Worm (Caenorhabditis elegans): ENCODE data around the gene str-41.
A peak's percentile ranks its signal among the peaks of the same experiment; 100 is the strongest.

str-41 gene

DNA sequence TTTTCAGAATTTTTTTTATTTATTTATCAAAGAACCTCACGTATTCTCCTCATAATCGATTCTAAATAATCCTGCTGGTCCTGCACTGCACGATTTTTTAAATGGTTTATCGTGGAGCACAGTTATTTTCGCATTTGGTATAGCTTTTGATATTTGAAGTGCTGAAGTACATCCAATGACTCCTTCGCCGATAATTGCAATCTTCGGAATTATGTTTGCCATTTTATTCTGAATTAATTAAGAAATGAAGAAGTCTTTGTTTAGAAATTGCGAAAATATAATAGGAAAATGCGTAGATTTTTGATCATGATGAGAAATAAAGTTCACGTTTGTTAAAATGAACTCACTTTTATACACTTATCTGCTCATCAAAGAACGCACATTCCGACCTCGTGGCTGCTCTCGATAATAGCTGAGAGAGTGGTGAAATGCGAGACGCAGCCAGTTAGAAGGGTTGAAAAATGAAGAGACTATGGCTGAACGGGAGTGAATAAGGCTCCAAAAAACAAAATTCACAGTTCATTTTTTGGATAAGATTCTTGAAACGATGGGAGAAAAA, 23.1 kb downstream of the str-41 start (continued):
- no peak for TF ChIP-seq zip-4 (GFP tag; optimal IDR thresholded peaks at IDR 0.05)
- TF ChIP-seq lin-15B (tag; optimal IDR thresholded peaks at IDR 0.05) = no peak
- TF ChIP-seq sup-37 (GFP tag; optimal IDR thresholded peaks at IDR 0.05) = peak; percentile 31
- no peak for TF ChIP-seq nhr-28 (tag; optimal IDR thresholded peaks at IDR 0.05)
- no peak for TF ChIP-seq nhr-11 (tag; optimal IDR thresholded peaks at IDR 0.05)
- no peak for TF ChIP-seq zag-1 (tag; optimal IDR thresholded peaks at IDR 0.05)
- peak; percentile 60 for TF ChIP-seq mep-1 (tag; optimal IDR thresholded peaks at IDR 0.05)
- no peak for TF ChIP-seq nhr-237 (tag; optimal IDR thresholded peaks at IDR 0.05)
- peak; percentile 47 for TF ChIP-seq dsc-1 (tag; optimal IDR thresholded peaks at IDR 0.05)
- TF ChIP-seq nhr-20 (tag; optimal IDR thresholded peaks at IDR 0.05) = peak; percentile 78
- peak; percentile 29 for TF ChIP-seq pax-3 (tag; optimal IDR thresholded peaks at IDR 0.05)
- no peak for TF ChIP-seq vab-15 (tag; optimal IDR thresholded peaks at IDR 0.05)
- TF ChIP-seq irx-1 (tag; optimal IDR thresholded peaks at IDR 0.05) = no peak
- TF ChIP-seq unc-98 (GFP tag; IDR thresholded peaks at IDR 0.05) = no peak
- TF ChIP-seq mdl-1 (tag; optimal IDR thresholded peaks at IDR 0.05) = peak in 1 of 2 experiments; percentile 89
- peak in 2 of 3 experiments; percentile 37 to 45 for TF ChIP-seq dpl-1 (GFP tag; optimal IDR thresholded peaks at IDR 0.05)
- peak; percentile 34 for TF ChIP-seq unc-130 (tag; optimal IDR thresholded peaks at IDR 0.05)
- no peak for TF ChIP-seq unc-62 (GFP tag; optimal IDR thresholded peaks at IDR 0.05)
- TF ChIP-seq lsy-2 (tag; optimal IDR thresholded peaks at IDR 0.05) = peak; percentile 55 to 58
- peak; percentile 21 for TF ChIP-seq snpc-4 (tag; optimal IDR thresholded peaks at IDR 0.05)
- peak; percentile 69 for TF ChIP-seq tbx-2 (tag; optimal IDR thresholded peaks at IDR 0.05)
- peak in 1 of 6 experiments; percentile 4 for TF ChIP-seq elt-3 (tag; optimal IDR thresholded peaks at IDR 0.05)
- TF ChIP-seq ceh-63 (GFP tag; optimal IDR thresholded peaks at IDR 0.05) = no peak
- peak; percentile 56 for TF ChIP-seq rnt-1 (tag; optimal IDR thresholded peaks at IDR 0.05)
- peak; percentile 32 for TF ChIP-seq xbp-1 (tag; optimal IDR thresholded peaks at IDR 0.05)
- peak; percentile 88 for TF ChIP-seq lin-14 (GFP tag; optimal IDR thresholded peaks at IDR 0.05)
- TF ChIP-seq lin-35 (GFP tag; optimal IDR thresholded peaks at IDR 0.05) = peak; percentile 49 to 72
- peak; percentile 55 for TF ChIP-seq nhr-47 (tag; optimal IDR thresholded peaks at IDR 0.05)
- TF ChIP-seq hlh-17 (GFP tag; optimal IDR thresholded peaks at IDR 0.05; ENCODE audit: borderline replicate concordance) = no peak
- peak; percentile 1 for TF ChIP-seq lin-39 (tag; optimal IDR thresholded peaks at IDR 0.05)
- no peak for TF ChIP-seq nhr-85 (tag)
- TF ChIP-seq ztf-4 (tag; optimal IDR thresholded peaks at IDR 0.05) = no peak
- no peak for TF ChIP-seq C34B4.2 (tag; optimal IDR thresholded peaks at IDR 0.05)
- TF ChIP-seq pag-3 (tag; optimal IDR thresholded peaks at IDR 0.05; ENCODE audit: borderline replicate concordance, insufficient read depth) = no peak
- TF ChIP-seq nhr-19 (GFP tag; conservative IDR thresholded peaks at IDR 0.05) = peak; percentile 98
- TF ChIP-seq ceh-8 (GFP tag; optimal IDR thresholded peaks at IDR 0.05) = no peak
- peak; percentile 79 for TF ChIP-seq snu-23 (GFP tag; optimal IDR thresholded peaks at IDR 0.05)
- no peak for TF ChIP-seq Y116A8C.19 (tag; optimal IDR thresholded peaks at IDR 0.05; ENCODE audit: borderline replicate concordance)
- TF ChIP-seq nhr-76 (tag; optimal IDR thresholded peaks at IDR 0.05) = no peak
- no peak for TF ChIP-seq egl-13 (tag; optimal IDR thresholded peaks at IDR 0.05)
- TF ChIP-seq ceh-88 (GFP tag; IDR thresholded peaks at IDR 0.05) = no peak
- TF ChIP-seq jun-1 (tag; optimal IDR thresholded peaks at IDR 0.05) = no peak
- peak; percentile 92 for TF ChIP-seq nhr-71 (tag; optimal IDR thresholded peaks at IDR 0.05)
- peak; percentile 63 for TF ChIP-seq swsn-7 (tag; optimal IDR thresholded peaks at IDR 0.05)
- no peak for TF ChIP-seq ces-1 (GFP tag; optimal IDR thresholded peaks at IDR 0.05)
- no peak for TF ChIP-seq tlp-1 (tag; optimal IDR thresholded peaks at IDR 0.05)
- TF ChIP-seq efl-1 (optimal IDR thresholded peaks at IDR 0.05) = peak; percentile 19 to 41
- TF ChIP-seq efl-1 (GFP tag; optimal IDR thresholded peaks at IDR 0.05 in 1 of 2) = peak in 1 of 2 experiments; percentile 87
- TF ChIP-seq hpl-2 (GFP tag; optimal IDR thresholded peaks at IDR 0.05) = no peak
- TF ChIP-seq fkh-4 (tag; optimal IDR thresholded peaks at IDR 0.05; ENCODE audit: borderline replicate concordance) = no peak
- no peak for TF ChIP-seq sox-4 (tag; optimal IDR thresholded peaks at IDR 0.05)
- peak; percentile 73 for TF ChIP-seq fkh-8 (tag; optimal IDR thresholded peaks at IDR 0.05)
